Worm (Caenorhabditis elegans) whole organism, late embryonic: ENCODE results near the gene C30F2.5.

Source experiments
- F13H6.1 ChIP-seq: sonication (generic microtip); optimal IDR thresholded peaks from 2 replicates; lab custom pipeline; 2016; ENCODE audit warnings: missing genetic modification characterization, missing compliant biosample characterization
- lim-6 ChIP-seq: sonication (generic microtip); optimal IDR thresholded peaks from 2 replicates; lab custom pipeline; 2016; ENCODE audit warnings: missing genetic modification characterization, missing compliant biosample characterization
- npax-4 ChIP-seq: sonication (generic microtip); optimal IDR thresholded peaks from 2 replicates; lab custom pipeline; 2016; ENCODE audit warnings: missing genetic modification characterization, missing compliant biosample characterization

- no peak for TF ChIP-seq lim-6 (tag; lab: Kevin White, UChicago)
- TF ChIP-seq npax-4, result no peak
- TF ChIP-seq F13H6.1 (tag; lab: Kevin White, UChicago), result no peak
These were observed 28.2 kb downstream of the C30F2.5 start for ce11 chrX:16122628-16123027.
